Worm (Caenorhabditis elegans): ENCODE results near the gene swsn-7.
A peak's percentile ranks its signal among the peaks of the same experiment; 100 is the strongest.

The swsn-7 gene

ce11 chrII:7986928-7987327, 40.6 kb downstream of the swsn-7 start:
- TF ChIP-seq snpc-4 (tag; optimal IDR thresholded peaks at IDR 0.05) = no peak

DNA sequence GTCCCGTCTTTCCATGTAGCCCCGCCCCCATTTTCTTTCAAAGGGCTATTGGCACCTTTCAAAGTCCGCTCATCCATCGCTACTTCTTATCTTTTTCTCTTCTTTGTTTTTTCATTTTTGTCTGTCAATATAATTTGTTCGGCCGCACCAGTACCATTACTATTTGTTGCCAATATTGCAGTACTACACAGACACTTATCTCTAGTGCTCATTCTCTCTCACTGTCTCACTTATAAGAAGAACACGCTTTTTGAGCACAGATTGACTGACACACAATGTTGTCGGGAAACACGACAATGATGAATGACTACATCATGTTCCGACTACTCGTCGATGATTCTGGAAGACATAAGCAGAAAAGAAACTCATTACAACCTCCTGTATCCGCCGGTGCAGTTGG, 42.5 kb downstream of the swsn-7 start:
- TF ChIP-seq fos-1 (tag; optimal IDR thresholded peaks at IDR 0.05) (no peak), unc-39 (tag; optimal IDR thresholded peaks at IDR 0.05) (no peak), unc-55 (GFP tag; optimal IDR thresholded peaks at IDR 0.05) (no peak), Y55F3AM.14 (GFP tag; optimal IDR thresholded peaks at IDR 0.05) (no peak), crh-2 (tag; optimal IDR thresholded peaks at IDR 0.05) (no peak), nhr-10 (tag; optimal IDR thresholded peaks at IDR 0.05) (no peak), ztf-1 (GFP tag; conservative IDR thresholded peaks at IDR 0.05) (no peak), sma-9 (GFP tag; optimal IDR thresholded peaks at IDR 0.05) (no peak), sma-9 (tag; optimal IDR thresholded peaks at IDR 0.05) (no peak), elt-3 (tag; optimal IDR thresholded peaks at IDR 0.05) (no peak), mbf-1 (tag; optimal IDR thresholded peaks at IDR 0.05) (no peak), nhr-12 (tag; optimal IDR thresholded peaks at IDR 0.05) (no peak), ZK546.5 (tag; optimal IDR thresholded peaks at IDR 0.05) (no peak)

DNA sequence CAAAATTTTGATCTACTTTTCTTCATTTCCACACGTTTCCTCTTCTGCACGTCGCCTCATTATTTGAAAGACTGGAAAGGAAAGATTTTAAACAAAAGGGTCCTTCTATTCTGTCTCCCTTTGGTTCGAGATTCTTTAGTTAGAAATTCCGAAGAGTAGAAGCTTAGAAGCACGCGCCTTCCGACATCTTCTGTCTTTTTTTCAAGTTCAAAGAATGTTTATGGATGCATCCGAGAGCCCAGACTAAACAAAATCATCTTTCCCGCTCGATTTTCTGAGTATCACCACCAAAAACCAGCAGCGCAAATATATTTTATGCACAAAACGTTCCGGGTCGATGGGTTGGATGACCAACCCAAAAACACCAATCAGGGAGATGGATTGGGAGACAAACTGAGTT, 43.5 kb downstream of the swsn-7 start:
- TF ChIP-seq nhr-6 (tag; optimal IDR thresholded peaks at IDR 0.05) = no peak
- TF ChIP-seq nhr-237 (tag; optimal IDR thresholded peaks at IDR 0.05) = no peak
- no peak for TF ChIP-seq ztf-11 (tag; optimal IDR thresholded peaks at IDR 0.05)
- TF ChIP-seq egl-27 (tag; optimal IDR thresholded peaks at IDR 0.05) = no peak
- no peak for TF ChIP-seq elt-1 (tag; optimal IDR thresholded peaks at IDR 0.05)
- TF ChIP-seq unc-39 (tag; optimal IDR thresholded peaks at IDR 0.05) = no peak
- TF ChIP-seq nhr-25 (tag; optimal IDR thresholded peaks at IDR 0.05) = no peak
- no peak for TF ChIP-seq nhr-129 (tag; optimal IDR thresholded peaks at IDR 0.05)
- TF ChIP-seq elt-3 (tag; optimal IDR thresholded peaks at IDR 0.05) = no peak

- TF ChIP-seq peb-1 (tag; optimal IDR thresholded peaks at IDR 0.05) = no peak
- no peak for TF ChIP-seq zag-1 (tag; optimal IDR thresholded peaks at IDR 0.05)
- no peak for TF ChIP-seq ama-1 (optimal IDR thresholded peaks at IDR 0.05)
- TF ChIP-seq mdl-1 (tag; optimal IDR thresholded peaks at IDR 0.05) = no peak
- no peak for TF ChIP-seq ceh-82 (tag; optimal IDR thresholded peaks at IDR 0.05)
Measured at ce11 chrII:7983454-7983853, 44.1 kb downstream of the swsn-7 start.

DNA sequence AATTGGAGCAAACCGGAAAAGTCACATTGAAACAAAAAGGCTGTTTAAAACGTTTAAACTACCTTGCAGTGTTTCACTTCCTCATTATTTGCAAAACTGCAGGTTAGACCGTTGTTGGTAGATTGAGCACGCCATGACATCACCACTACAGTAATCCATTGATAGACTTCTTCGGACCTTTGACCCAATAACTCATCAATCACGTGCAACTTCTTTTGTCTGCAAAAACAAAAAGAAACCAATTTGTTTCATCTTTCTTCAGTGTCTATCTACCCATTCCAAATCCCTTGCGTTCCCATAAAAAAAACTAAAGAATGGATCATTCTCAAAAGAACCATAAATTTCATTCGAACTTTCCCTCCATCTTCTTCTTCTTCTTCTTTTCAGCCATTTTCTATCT, 46.5 kb downstream of the swsn-7 start:
- TF ChIP-seq mab-5 (tag; optimal IDR thresholded peaks at IDR 0.05) = peak; percentile 60
- TF ChIP-seq ceh-82 (tag; optimal IDR thresholded peaks at IDR 0.05) = no peak
- no peak for TF ChIP-seq zag-1 (tag; optimal IDR thresholded peaks at IDR 0.05)
- TF ChIP-seq unc-55 (GFP tag; optimal IDR thresholded peaks at IDR 0.05) = peak; percentile 2

- TF ChIP-seq F13H6.1 (tag; optimal IDR thresholded peaks at IDR 0.05) = no peak
- no peak for TF ChIP-seq nhr-12 (tag; optimal IDR thresholded peaks at IDR 0.05)
- TF ChIP-seq lsy-2 (tag; optimal IDR thresholded peaks at IDR 0.05) = peak in 1 of 2 experiments; percentile 24
- TF ChIP-seq ZK546.5 (tag; optimal IDR thresholded peaks at IDR 0.05) = no peak
- TF ChIP-seq nhr-21 (tag; optimal IDR thresholded peaks at IDR 0.05) = peak; percentile 60
- TF ChIP-seq C34F6.9 (tag; optimal IDR thresholded peaks at IDR 0.05) = peak; percentile 8
- TF ChIP-seq mab-5 (tag; optimal IDR thresholded peaks at IDR 0.05) = no peak
- peak; percentile 14 for TF ChIP-seq dmd-4 (tag; optimal IDR thresholded peaks at IDR 0.05)
- no peak for TF ChIP-seq lin-39 (tag; optimal IDR thresholded peaks at IDR 0.05)
- no peak for TF ChIP-seq R02D3.7 (tag; optimal IDR thresholded peaks at IDR 0.05)
Measured at ce11 chrII:7977513-7977912, 50.0 kb downstream of the swsn-7 start.

- TF ChIP-seq alr-1 (tag; optimal IDR thresholded peaks at IDR 0.05) (no peak), sma-9 (GFP tag; optimal IDR thresholded peaks at IDR 0.05) (no peak), sma-9 (tag; optimal IDR thresholded peaks at IDR 0.05) (no peak), sma-3 (GFP tag; optimal IDR thresholded peaks at IDR 0.05) (no peak), mdl-1 (tag; optimal IDR thresholded peaks at IDR 0.05) (no peak), gmeb-1 (tag; optimal IDR thresholded peaks at IDR 0.05) (no peak), nhr-6 (tag; optimal IDR thresholded peaks at IDR 0.05) (no peak), lsy-2 (tag; optimal IDR thresholded peaks at IDR 0.05) (no peak), fos-1 (tag; optimal IDR thresholded peaks at IDR 0.05) (no peak), ztf-1 (GFP tag; conservative IDR thresholded peaks at IDR 0.05) (no peak), nhr-11 (tag; optimal IDR thresholded peaks at IDR 0.05) (no peak), dmd-4 (tag; optimal IDR thresholded peaks at IDR 0.05) (no peak), unc-55 (GFP tag; optimal IDR thresholded peaks at IDR 0.05) (no peak), skn-1 (tag; optimal IDR thresholded peaks at IDR 0.05) (no peak), unc-39 (tag; optimal IDR thresholded peaks at IDR 0.05) (no peak), F13H6.1 (tag; optimal IDR thresholded peaks at IDR 0.05) (no peak), mab-5 (tag; optimal IDR thresholded peaks at IDR 0.05) (no peak), nhr-237 (tag; optimal IDR thresholded peaks at IDR 0.05) (no peak), nhr-23 (tag; optimal IDR thresholded peaks at IDR 0.05) (no peak)
Measured at ce11 chrII:7976308-7976707, 51.3 kb downstream of the swsn-7 start, which contains the start of gene DH11.5. Gene DH11.5 (plus strand): TSS chrII:7976608.
